Worm (Caenorhabditis elegans) whole organism, mixed stage, embryonic: ENCODE measurements around the gene srx-84.

Source experiments
- M03D4.4 ChIP-seq: sonication (generic microtip); optimal IDR thresholded peaks from 2 replicates; lab custom pipeline; 2017; ENCODE audit warnings: mild to moderate bottlenecking, missing genetic modification characterization, missing compliant biosample characterization
- blmp-1 ChIP-seq: fragments of 150-350 bp; optimal IDR thresholded peaks from 2 replicates; lab custom pipeline; 2014; ENCODE audit warnings: missing biosample characterization, missing genetic modification characterization
- ceh-39 ChIP-seq: fragments of 150-350 bp; optimal IDR thresholded peaks from 2 replicates; lab custom pipeline; 2014; ENCODE audit warnings: missing biosample characterization, missing genetic modification characterization
- ceh-43 ChIP-seq: fragments of 200-800 bp; sonication (Bioruptor generic); optimal IDR thresholded peaks from 2 replicates; lab custom pipeline; 2018; ENCODE audit warnings: mild to moderate bottlenecking, missing genetic modification characterization, moderate library complexity, missing compliant biosample characterization
- ceh-83 ChIP-seq: fragments of 200-800 bp; sonication (Bioruptor generic); optimal IDR thresholded peaks from 2 replicates; lab custom pipeline; 2018; ENCODE audit warnings: mild to moderate bottlenecking, missing genetic modification characterization, missing compliant biosample characterization
- ces-1 ChIP-seq: fragments of 150-350 bp; optimal IDR thresholded peaks from 2 replicates; lab custom pipeline; 2014; ENCODE audit warnings: missing biosample characterization, missing genetic modification reagents, missing genetic modification characterization
- cnd-1 ChIP-seq: fragments of 200-800 bp; sonication (Bioruptor generic); optimal IDR thresholded peaks from 2 replicates; lab custom pipeline; 2018; ENCODE audit warnings: mild to moderate bottlenecking, missing genetic modification characterization, missing compliant biosample characterization
- drap-1 ChIP-seq: fragments of 200-800 bp; sonication (Bioruptor generic); optimal IDR thresholded peaks from 3 replicates; lab custom pipeline; 2018; ENCODE audit warnings: mild to moderate bottlenecking, missing genetic modification characterization, missing compliant biosample characterization
- elt-3 ChIP-seq: fragments of 150-350 bp; optimal IDR thresholded peaks from 2 replicates; lab custom pipeline; 2014; ENCODE audit warnings: missing biosample characterization, missing genetic modification characterization
- flh-1 ChIP-seq: fragments of 200-800 bp; sonication (Bioruptor generic); optimal IDR thresholded peaks from 2 replicates; lab custom pipeline; 2018; ENCODE audit warnings: mild to moderate bottlenecking, missing genetic modification characterization, moderate library complexity, missing compliant biosample characterization
- ham-2 ChIP-seq: fragments of 200-800 bp; sonication (Bioruptor generic); optimal IDR thresholded peaks from 2 replicates; lab custom pipeline; 2018; ENCODE audit warnings: mild to moderate bottlenecking, missing genetic modification characterization, missing compliant biosample characterization
- hlh-1 ChIP-seq: fragments of 150-350 bp; optimal IDR thresholded peaks from 2 replicates; lab custom pipeline; 2014; ENCODE audit warnings: missing biosample characterization, missing genetic modification reagents, missing genetic modification characterization
- lin-13 ChIP-seq: fragments of 150-350 bp; optimal IDR thresholded peaks from 2 replicates; lab custom pipeline; 2014; ENCODE audit warnings: missing biosample characterization, missing genetic modification characterization
- lin-32 ChIP-seq: fragments of 200-800 bp; sonication (Bioruptor generic); optimal IDR thresholded peaks from 2 replicates; lab custom pipeline; 2018; ENCODE audit warnings: mild to moderate bottlenecking, missing genetic modification characterization, missing compliant biosample characterization
- lsy-2 ChIP-seq: fragments of 150-350 bp; optimal IDR thresholded peaks from 2 replicates; lab custom pipeline; 2014; ENCODE audit warnings: missing biosample characterization, missing genetic modification characterization
- mab-5 ChIP-seq: fragments of 150-350 bp; optimal IDR thresholded peaks from 2 replicates; lab custom pipeline; 2014; ENCODE audit warnings: missing biosample characterization, missing genetic modification characterization
- mep-1 ChIP-seq: fragments of 150-350 bp; optimal IDR thresholded peaks from 2 replicates; lab custom pipeline; 2017; ENCODE audit warnings: missing biosample characterization, missing genetic modification reagents, missing genetic modification characterization, inconsistent platforms
- mls-2 ChIP-seq: sonication (generic microtip); optimal IDR thresholded peaks from 2 replicates; lab custom pipeline; 2016; ENCODE audit warnings: mild to moderate bottlenecking, missing genetic modification characterization, moderate library complexity, missing compliant biosample characterization
- nhr-12 ChIP-seq: fragments of 150-350 bp; optimal IDR thresholded peaks from 2 replicates; lab custom pipeline; 2014; ENCODE audit warnings: missing biosample characterization, missing genetic modification characterization
- nhr-2 ChIP-seq: fragments of 150-350 bp; optimal IDR thresholded peaks from 2 replicates; lab custom pipeline; 2014; ENCODE audit warnings: missing biosample characterization, missing genetic modification characterization
- nhr-237 ChIP-seq: fragments of 150-350 bp; optimal IDR thresholded peaks from 2 replicates; lab custom pipeline; 2014; ENCODE audit warnings: missing biosample characterization, missing genetic modification characterization
- nhr-28 ChIP-seq: fragments of 150-350 bp; optimal IDR thresholded peaks from 2 replicates; lab custom pipeline; 2014; ENCODE audit warnings: missing biosample characterization, missing genetic modification characterization
- pha-4 ChIP-seq: fragments of 150-350 bp; optimal IDR thresholded peaks from 2 replicates; lab custom pipeline; 2018; ENCODE audit warnings: missing biosample characterization, missing genetic modification reagents, missing genetic modification characterization
- snpc-4 ChIP-seq: fragments of 150-350 bp; optimal IDR thresholded peaks from 2 replicates; lab custom pipeline; 2014; ENCODE audit warnings: missing biosample characterization, missing genetic modification characterization
- sptf-1 ChIP-seq: sonication (generic microtip); optimal IDR thresholded peaks from 2 replicates; lab custom pipeline; 2017; ENCODE audit warnings: mild to moderate bottlenecking, missing genetic modification characterization, moderate library complexity, missing compliant biosample characterization
- tbx-8 ChIP-seq: fragments of 200-800 bp; sonication (Bioruptor generic); optimal IDR thresholded peaks from 2 replicates; lab custom pipeline; 2018; ENCODE audit warnings: mild to moderate bottlenecking, missing genetic modification characterization, moderate library complexity, missing compliant biosample characterization
- unc-39 ChIP-seq: fragments of 150-350 bp; optimal IDR thresholded peaks from 2 replicates; lab custom pipeline; 2014; ENCODE audit warnings: missing biosample characterization, missing genetic modification characterization
- unc-62 ChIP-seq: fragments of 150-350 bp; optimal IDR thresholded peaks from 2 replicates; lab custom pipeline; 2014; ENCODE audit warnings: missing biosample characterization, missing genetic modification reagents, missing genetic modification characterization
- zip-8 ChIP-seq: fragments of 150-350 bp; optimal IDR thresholded peaks from 2 replicates; lab custom pipeline; 2014; ENCODE audit warnings: missing biosample characterization, missing genetic modification characterization
- ztf-11 ChIP-seq: fragments of 150-350 bp; optimal IDR thresholded peaks from 2 replicates; lab custom pipeline; 2014; ENCODE audit warnings: missing biosample characterization, missing genetic modification characterization

Gene srx-84

DNA sequence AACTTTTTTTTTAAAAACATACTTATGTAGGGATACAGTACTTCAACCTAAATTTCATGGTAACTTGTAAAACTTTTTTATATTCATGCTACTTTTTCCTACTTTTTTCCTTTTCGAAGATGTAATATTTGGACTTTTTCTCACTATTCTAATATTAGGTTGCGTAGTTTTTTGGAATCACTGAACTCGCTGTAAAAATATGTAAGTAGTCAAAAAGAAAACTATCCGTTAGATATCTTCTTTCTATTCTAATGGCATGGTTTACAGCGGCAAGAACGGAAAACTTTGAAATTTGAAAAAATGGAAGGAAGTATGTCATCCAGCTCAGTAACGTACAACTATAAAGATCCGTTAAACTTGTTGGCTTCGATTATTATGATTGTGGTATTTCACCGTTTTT is 9.5 kb upstream of the srx-84 start, which contains the start of gene srx-82:
srx-82 (plus strand) TSS at position 301 of the 400 bp plus-strand sequence.
- TF ChIP-seq mab-5 (tag; lab: Kevin White, UChicago) = no peak
- no peak for TF ChIP-seq zip-8
- TF ChIP-seq snpc-4 = no peak
- TF ChIP-seq lin-32 (GFP tag; lab: Kevin White, UChicago) = no peak
- TF ChIP-seq elt-3 (tag; lab: Kevin White, UChicago) = no peak
- no peak for TF ChIP-seq tbx-8 (GFP tag; lab: Kevin White, UChicago)
- TF ChIP-seq lin-13 (tag; lab: Kevin White, UChicago) = no peak
- TF ChIP-seq pha-4 (tag; lab: Kevin White, UChicago) = no peak
- no peak for TF ChIP-seq nhr-28 (tag; lab: Kevin White, UChicago)
- TF ChIP-seq nhr-2 (tag; lab: Kevin White, UChicago) = no peak
- no peak for TF ChIP-seq ceh-43 (GFP tag; lab: Kevin White, UChicago)
- TF ChIP-seq blmp-1 = no peak
- TF ChIP-seq lsy-2 (tag; lab: Kevin White, UChicago) = no peak
- no peak for TF ChIP-seq unc-39 (tag; lab: Kevin White, UChicago)
- no peak for TF ChIP-seq M03D4.4
- no peak for TF ChIP-seq hlh-1 (tag; lab: Kevin White, UChicago)
- TF ChIP-seq ces-1 (GFP tag; lab: Kevin White, UChicago) = no peak

DNA sequence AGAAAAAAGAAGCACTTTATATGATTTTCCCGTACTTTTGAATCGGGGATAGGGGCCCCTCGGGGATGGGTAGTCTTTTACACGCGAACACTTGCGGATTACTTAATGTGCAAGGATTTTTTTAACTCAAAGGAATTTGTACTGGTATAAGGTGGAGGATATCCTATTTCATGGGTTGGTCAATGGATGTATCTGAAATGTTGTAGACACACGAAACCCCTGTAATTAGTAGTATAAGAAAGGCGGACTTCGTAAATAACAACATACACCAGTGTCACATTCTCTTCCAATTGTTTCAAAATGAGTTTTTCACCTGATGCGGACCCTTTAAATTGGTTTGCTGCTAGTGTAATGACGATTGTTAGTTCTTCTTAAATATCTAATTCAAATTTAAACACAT is 5.5 kb upstream of the srx-84 start, which contains the start of gene srx-80:
srx-80 (plus strand) TSS at position 301 of the 400 bp plus-strand sequence.
- TF ChIP-seq elt-3 (tag; lab: Kevin White, UChicago) = no peak
- no peak for TF ChIP-seq drap-1 (GFP tag; lab: Kevin White, UChicago)
- no peak for TF ChIP-seq mls-2 (tag; lab: Kevin White, UChicago)
- TF ChIP-seq nhr-2 (tag; lab: Kevin White, UChicago) = no peak
- no peak for TF ChIP-seq nhr-237 (tag; lab: Kevin White, UChicago)
- TF ChIP-seq flh-1 (GFP tag; lab: Kevin White, UChicago) = no peak
- no peak for TF ChIP-seq mep-1 (tag; lab: Kevin White, UChicago)
- no peak for TF ChIP-seq unc-62 (GFP tag; lab: Kevin White, UChicago)
- no peak for TF ChIP-seq lin-13 (tag; lab: Kevin White, UChicago)
- TF ChIP-seq unc-39 (tag; lab: Kevin White, UChicago) = no peak
- TF ChIP-seq, all 35 proteins: peak for 0

DNA sequence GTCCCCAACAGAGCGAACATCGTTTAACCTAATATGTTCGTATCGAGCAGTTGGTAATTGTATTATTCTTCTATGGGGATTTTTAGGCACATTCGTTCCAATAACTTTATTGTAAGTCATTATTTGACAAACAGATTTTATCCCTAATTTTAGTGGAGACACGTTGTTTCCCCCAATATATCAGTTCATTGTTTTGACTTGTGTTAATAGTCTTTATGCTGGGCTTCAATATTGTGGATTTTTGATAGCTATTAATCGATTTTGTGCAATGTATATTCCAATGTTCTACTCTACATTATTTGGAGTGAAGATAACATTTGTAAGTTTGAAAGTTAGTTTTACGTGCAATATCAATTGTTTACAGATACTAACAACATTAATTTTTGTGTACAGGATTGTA is 5.0 kb upstream of the srx-84 start:
- TF ChIP-seq hlh-1 (tag; lab: Kevin White, UChicago) (no peak), blmp-1 (no peak), ceh-83 (GFP tag; lab: Kevin White, UChicago) (no peak), sptf-1 (tag; lab: Kevin White, UChicago) (no peak), cnd-1 (tag; lab: Kevin White, UChicago) (no peak), ham-2 (GFP tag; lab: Kevin White, UChicago) (no peak)

DNA sequence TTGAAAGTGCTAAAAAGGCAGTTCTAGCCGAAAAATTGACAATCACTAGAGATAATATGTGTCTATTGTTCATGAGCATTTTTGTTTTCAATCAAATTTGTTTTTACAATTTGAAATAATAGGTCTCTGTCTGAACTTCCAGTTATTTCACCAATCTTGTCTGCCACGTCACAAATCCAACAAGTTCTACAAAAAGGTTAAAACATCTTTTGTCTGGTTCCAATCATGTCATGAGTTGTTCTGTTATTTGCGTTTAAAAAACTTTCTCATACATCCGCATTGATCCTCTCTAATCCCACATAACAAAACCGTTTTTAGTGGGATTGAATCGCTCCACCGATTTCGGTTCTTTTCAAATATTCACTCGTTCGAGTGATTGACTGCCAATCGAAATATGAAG is 1.9 kb downstream of the srx-84 start, which contains the start of gene F35B12.9:
F35B12.9 (plus strand) TSS at position 372 of the 400 bp plus-strand sequence.
- TF ChIP-seq M03D4.4 (no peak), ztf-11 (tag; lab: Kevin White, UChicago) (no peak), pha-4 (tag; lab: Kevin White, UChicago) (no peak), ceh-43 (GFP tag; lab: Kevin White, UChicago) (no peak)

DNA sequence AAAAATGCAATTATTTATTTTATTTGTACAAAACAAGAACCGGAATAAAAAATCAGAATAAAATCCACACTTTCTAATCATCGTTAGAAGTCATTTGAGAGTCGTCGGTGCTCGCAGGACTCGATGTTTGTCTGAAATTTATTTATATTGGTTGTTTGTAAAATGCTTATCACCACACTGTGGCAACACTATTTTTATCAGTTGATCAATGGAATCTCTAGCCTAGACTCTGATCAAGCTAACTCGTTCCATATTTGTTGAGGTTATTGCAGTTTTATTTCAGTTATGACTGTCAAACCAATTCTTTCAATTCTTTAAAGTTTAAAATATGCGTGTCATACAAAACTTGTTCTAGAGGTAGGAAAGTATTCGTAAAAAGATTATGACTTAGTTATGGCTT is 5.6 kb downstream of the srx-84 start, which contains the start of gene dhs-20:
dhs-20 (minus strand) TSS at position 80 of the 400 bp plus-strand sequence.
- TF ChIP-seq pha-4 (tag; lab: Kevin White, UChicago) = no peak
- TF ChIP-seq ham-2 (GFP tag; lab: Kevin White, UChicago) = no peak
- no peak for TF ChIP-seq lin-32 (GFP tag; lab: Kevin White, UChicago)
- TF ChIP-seq ces-1 (GFP tag; lab: Kevin White, UChicago) = no peak
- TF ChIP-seq mep-1 (tag; lab: Kevin White, UChicago) = no peak
- TF ChIP-seq ztf-11 (tag; lab: Kevin White, UChicago) = no peak
- TF ChIP-seq mls-2 (tag; lab: Kevin White, UChicago) = no peak
- TF ChIP-seq snpc-4 = no peak
- TF ChIP-seq lsy-2 (tag; lab: Kevin White, UChicago) = no peak
- no peak for TF ChIP-seq flh-1 (GFP tag; lab: Kevin White, UChicago)
- no peak for TF ChIP-seq nhr-12 (tag; lab: Kevin White, UChicago)
- no peak for TF ChIP-seq M03D4.4

DNA sequence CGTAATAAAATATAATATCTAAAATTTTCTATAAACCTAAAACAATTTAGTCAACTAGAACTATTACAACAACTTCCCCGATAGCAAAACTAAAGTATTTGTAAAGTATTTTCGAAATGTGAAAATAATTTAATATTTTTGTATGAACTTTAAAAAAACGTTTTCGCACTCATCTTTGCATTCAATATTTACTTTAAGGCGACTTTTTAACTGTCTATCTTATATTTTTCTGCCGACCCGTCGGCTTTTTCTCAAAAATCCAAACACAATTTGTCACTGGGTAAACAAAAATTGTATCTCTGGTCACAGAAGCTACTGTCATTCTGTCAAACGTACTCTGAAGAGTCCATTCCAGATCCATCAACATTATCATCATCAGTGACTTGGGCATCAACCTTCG is 6.3 kb downstream of the srx-84 start:
- no peak for TF ChIP-seq lsy-2 (tag; lab: Kevin White, UChicago)
- no peak for TF ChIP-seq blmp-1
- TF ChIP-seq drap-1 (GFP tag; lab: Kevin White, UChicago) = no peak
- no peak for TF ChIP-seq lin-13 (tag; lab: Kevin White, UChicago)
- no peak for TF ChIP-seq nhr-28 (tag; lab: Kevin White, UChicago)
- TF ChIP-seq nhr-2 (tag; lab: Kevin White, UChicago) = no peak
- no peak for TF ChIP-seq nhr-237 (tag; lab: Kevin White, UChicago)
- no peak for TF ChIP-seq sptf-1 (tag; lab: Kevin White, UChicago)
- no peak for TF ChIP-seq pha-4 (tag; lab: Kevin White, UChicago)
- no peak for TF ChIP-seq snpc-4
- no peak for TF ChIP-seq ceh-43 (GFP tag; lab: Kevin White, UChicago)
- no peak for TF ChIP-seq ceh-39
- TF ChIP-seq zip-8 = no peak
- TF ChIP-seq ceh-83 (GFP tag; lab: Kevin White, UChicago) = no peak
